Fruit fly (Drosophila melanogaster): Measurements from ENCODE around the gene SdhBL.

dm6 chrX:18944139-18944538 lies 49.9 kb downstream of the SdhBL start:
- TF ChIP-seq CG8478 (optimal IDR thresholded peaks at IDR 0.05) (no peak), CTCF (optimal IDR thresholded peaks at IDR 0.05) (no peak)

Measured in S2 (cell line).